Worm (Caenorhabditis elegans) whole organism, L4/young adult: ENCODE data around the gene W06F12.3.

ENCODE experiments used
- W03F9.2 ChIP-seq: fragments of 150-350 bp; optimal IDR thresholded peaks from 2 replicates; lab custom pipeline; 2014; ENCODE audit warnings: missing biosample characterization, missing genetic modification characterization
- dao-5 ChIP-seq: sonication (generic microtip); optimal IDR thresholded peaks from 2 replicates; lab custom pipeline; 2016; ENCODE audit warnings: missing genotype, missing genetic modification characterization, moderate library complexity, missing compliant biosample characterization
- him-1 ChIP-seq: sonication (generic microtip); optimal IDR thresholded peaks from 2 replicates; lab custom pipeline; 2016; ENCODE audit warnings: missing genotype, missing genetic modification reagents, missing genetic modification characterization, missing compliant biosample characterization

- no peak for TF ChIP-seq dao-5 (tag; lab: Kevin White, UChicago)
- TF ChIP-seq him-1 (tag; lab: Kevin White, UChicago), result no peak
- no peak for TF ChIP-seq W03F9.2 (tag; lab: Kevin White, UChicago)
These were observed 45.4 kb downstream of the W06F12.3 start, which contains the start of gene pot-3 for ce11 chrIII:13780199-13780706.
